Worm (Caenorhabditis elegans) whole organism, midembryonic: ENCODE measurements around the gene Y39B6A.30.

Experiments
- T22C8.4 ChIP-seq: fragments of 200-800 bp; sonication (Bioruptor generic); IDR thresholded peaks from 2 replicates; pipeline ENCODE4 v1.3.6; 2022; ENCODE audit warnings: missing genetic modification characterization, missing compliant biosample characterization
- cog-1 ChIP-seq: sonication (generic microtip); optimal IDR thresholded peaks from 2 replicates; lab custom pipeline; 2016; ENCODE audit warnings: missing genetic modification characterization, missing compliant biosample characterization
- flt-1 ChIP-seq: fragments of 200-800 bp; sonication (Bioruptor generic); IDR thresholded peaks from 2 replicates; pipeline ENCODE4 v1.3.6; 2022; ENCODE audit warnings: missing genetic modification characterization, missing compliant biosample characterization
- klf-2 ChIP-seq: fragments of 200-800 bp; sonication (Bioruptor generic); conservative IDR thresholded peaks from 2 replicates; pipeline ENCODE4 v1.3.6; 2022; ENCODE audit warnings: missing genetic modification reagents, missing genetic modification characterization, missing compliant biosample characterization
- med-1 ChIP-seq: sonication (generic microtip); optimal IDR thresholded peaks from 2 replicates; lab custom pipeline; 2017; ENCODE audit warnings: missing genetic modification characterization, mild to moderate bottlenecking, missing compliant biosample characterization, antibody characterized with exemption, missing genetic modification reagents; ENCODE audit not compliant: insufficient read depth
- ref-1 ChIP-seq: fragments of 200-800 bp; sonication (Bioruptor generic); conservative IDR thresholded peaks from 2 replicates; pipeline ENCODE4 v1.3.6; 2022; ENCODE audit warnings: missing genetic modification reagents, missing genetic modification characterization, missing compliant biosample characterization
- tab-1 ChIP-seq: fragments of 200-800 bp; sonication (Bioruptor generic); IDR thresholded peaks from 2 replicates; pipeline ENCODE4 v1.3.6; 2022; ENCODE audit warnings: missing genetic modification characterization, missing compliant biosample characterization
- ztf-23 ChIP-seq: fragments of 200-800 bp; sonication (Bioruptor generic); IDR thresholded peaks from 2 replicates; pipeline ENCODE4 v1.3.6; 2022; ENCODE audit warnings: missing genetic modification reagents, missing genetic modification characterization, missing compliant biosample characterization
- ztf-29 ChIP-seq: fragments of 200-800 bp; sonication (Bioruptor generic); IDR thresholded peaks from 2 replicates; pipeline ENCODE4 v1.3.6; 2022; ENCODE audit warnings: missing genetic modification reagents, missing genetic modification characterization, missing compliant biosample characterization

Y39B6A.30 gene

DNA sequence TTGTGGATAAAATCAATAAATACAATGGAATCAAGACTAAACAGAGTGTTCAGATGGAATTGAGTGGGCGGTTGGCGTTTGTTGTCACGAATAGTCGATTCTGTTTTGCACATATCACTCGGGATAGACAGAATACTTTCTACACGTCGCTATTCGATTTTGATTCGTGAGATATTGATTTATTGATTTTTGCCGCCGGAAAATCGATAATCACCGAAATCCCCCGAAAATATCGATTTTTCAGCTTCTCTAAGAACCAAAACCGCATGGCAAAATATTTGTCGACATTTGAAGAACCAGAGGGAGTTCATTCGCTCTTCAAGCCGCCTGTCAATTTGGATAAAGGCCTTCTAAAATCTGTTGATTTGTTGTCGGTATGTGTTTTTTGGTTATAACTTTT, 4.0 kb upstream of the Y39B6A.30 start:
- TF ChIP-seq klf-2 = no peak
- TF ChIP-seq T22C8.4 (GFP tag; lab: Robert Waterston, UW) = peak; percentile 77

DNA sequence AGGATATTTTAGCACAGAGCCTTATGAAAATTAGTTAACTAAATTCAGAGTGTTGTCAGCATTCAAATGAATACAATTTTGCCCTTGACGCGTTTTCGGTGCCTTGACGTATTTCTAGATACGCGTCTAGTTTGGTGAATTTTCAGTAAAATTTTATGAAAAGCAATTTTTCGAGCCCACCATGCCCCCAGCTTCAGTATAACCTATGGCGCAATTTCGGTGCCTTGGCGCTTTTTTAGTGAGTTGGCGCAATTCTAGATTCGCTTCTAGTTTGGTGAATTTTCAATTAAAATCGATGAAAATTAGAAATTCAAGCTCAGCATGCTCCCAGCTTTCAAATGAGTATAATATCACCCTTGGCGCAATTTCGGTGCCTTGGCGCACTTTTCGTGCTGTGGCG, 1.2 kb upstream of the Y39B6A.30 start:
- TF ChIP-seq tab-1 (GFP tag; lab: Robert Waterston, UW) (no peak), med-1 (no peak), ref-1 (GFP tag; lab: Robert Waterston, UW) (no peak), klf-2 (no peak), cog-1 (no peak), flt-1 (GFP tag; lab: Robert Waterston, UW) (no peak), ztf-23 (no peak), ztf-29 (GFP tag; lab: Robert Waterston, UW) (no peak), T22C8.4 (GFP tag; lab: Robert Waterston, UW) (no peak)

DNA sequence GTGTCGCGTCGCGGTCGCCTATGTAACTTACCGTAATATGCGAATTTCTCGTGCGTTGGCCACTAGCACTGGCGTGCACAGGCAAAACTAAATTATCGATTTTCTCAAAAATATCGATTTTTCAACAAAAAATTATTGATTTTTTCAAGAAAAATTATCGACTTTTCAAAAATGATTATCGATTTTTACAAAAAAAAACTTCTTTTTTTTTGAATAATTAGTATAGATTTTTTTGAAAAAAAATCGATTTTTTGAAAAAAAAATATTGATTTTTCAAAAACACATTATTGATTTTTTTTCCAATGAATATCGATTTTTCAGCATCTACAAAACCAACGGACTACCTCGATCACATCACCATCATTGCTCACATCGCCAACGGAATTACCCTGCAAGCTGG, 567 bp downstream of the Y39B6A.30 start:
- TF ChIP-seq T22C8.4 (GFP tag; lab: Robert Waterston, UW) = peak; percentile 79

DNA sequence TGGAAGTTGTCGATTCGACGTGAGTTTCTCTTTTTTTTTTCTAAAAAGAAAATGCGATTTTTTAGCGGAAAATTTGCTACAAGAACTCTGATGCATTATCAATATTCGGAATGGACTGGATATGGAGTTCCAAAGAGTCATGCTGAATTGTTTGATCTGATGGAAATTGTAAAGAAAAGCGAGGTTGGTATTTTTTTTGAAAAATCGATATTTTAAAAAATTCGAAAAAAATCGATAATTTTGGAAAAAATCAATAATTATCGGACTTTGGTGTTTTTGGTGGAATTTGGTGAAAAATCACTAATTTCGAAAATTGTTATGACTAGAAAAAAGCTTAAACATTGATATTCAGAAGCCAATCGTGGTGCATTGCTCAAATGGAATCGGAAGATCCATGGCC, 4.9 kb downstream of the Y39B6A.30 start:
- TF ChIP-seq flt-1 (GFP tag; lab: Robert Waterston, UW) (no peak), T22C8.4 (GFP tag; lab: Robert Waterston, UW) (peak; percentile 85)

DNA sequence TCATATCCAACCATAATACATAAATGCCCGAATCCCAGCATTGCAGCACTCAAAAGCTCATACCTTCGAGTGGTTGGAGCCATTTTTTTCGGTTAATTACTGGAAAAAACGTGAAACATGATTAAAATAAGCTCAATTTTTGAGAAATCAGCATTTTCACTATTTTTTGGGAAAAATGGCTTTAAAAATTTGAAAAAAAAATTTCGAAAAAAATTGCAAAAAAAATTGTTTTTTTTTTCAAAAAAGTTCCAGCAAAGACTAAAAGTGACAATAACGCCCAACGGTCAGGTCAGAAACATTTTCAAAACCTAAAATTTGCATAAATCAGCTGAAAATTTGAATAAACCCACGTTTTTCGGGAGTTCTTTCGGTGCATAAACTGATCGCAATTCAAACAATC, 10.3 kb downstream of the Y39B6A.30 start, which contains the start of gene Y39B6A.29:
TSS of gene Y39B6A.29 (minus strand) at position 101 of the 400 bp plus-strand sequence.
- TF ChIP-seq flt-1 (GFP tag; lab: Robert Waterston, UW) (no peak), klf-2 (no peak), ztf-23 (no peak), cog-1 (no peak), T22C8.4 (GFP tag; lab: Robert Waterston, UW) (no peak), tab-1 (GFP tag; lab: Robert Waterston, UW) (no peak), ztf-29 (GFP tag; lab: Robert Waterston, UW) (no peak), ref-1 (GFP tag; lab: Robert Waterston, UW) (no peak), med-1 (no peak)

DNA sequence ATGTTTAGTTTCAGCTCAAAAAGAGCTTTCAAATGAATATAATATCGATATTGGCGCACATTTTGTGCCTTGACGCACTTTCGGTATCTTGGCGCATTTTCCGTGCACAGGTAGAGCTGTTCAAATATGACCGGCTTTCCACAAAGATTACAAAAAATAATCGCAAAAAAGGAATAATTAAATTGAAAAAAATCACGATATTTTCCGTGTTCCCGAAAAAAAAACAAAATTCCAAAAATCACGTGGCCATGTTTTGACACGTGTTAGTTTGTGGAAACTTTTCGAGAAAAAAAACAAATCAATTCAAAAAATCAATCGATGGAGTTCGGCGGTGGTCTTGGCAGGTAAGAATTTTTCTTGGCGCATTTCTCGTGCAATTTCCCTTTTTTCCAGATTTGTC, 11.8 kb downstream of the Y39B6A.30 start, which contains the start of gene Y39B6A.25:
TSS of gene Y39B6A.25 (plus strand) at position 301 of the 400 bp plus-strand sequence.
- TF ChIP-seq tab-1 (GFP tag; lab: Robert Waterston, UW) = no peak
- no peak for TF ChIP-seq flt-1 (GFP tag; lab: Robert Waterston, UW)
- no peak for TF ChIP-seq klf-2
- TF ChIP-seq ztf-29 (GFP tag; lab: Robert Waterston, UW) = no peak
- no peak for TF ChIP-seq cog-1
- no peak for TF ChIP-seq ztf-23
- TF ChIP-seq T22C8.4 (GFP tag; lab: Robert Waterston, UW) = no peak
- TF ChIP-seq ref-1 (GFP tag; lab: Robert Waterston, UW) = no peak
- TF ChIP-seq med-1 = no peak

DNA sequence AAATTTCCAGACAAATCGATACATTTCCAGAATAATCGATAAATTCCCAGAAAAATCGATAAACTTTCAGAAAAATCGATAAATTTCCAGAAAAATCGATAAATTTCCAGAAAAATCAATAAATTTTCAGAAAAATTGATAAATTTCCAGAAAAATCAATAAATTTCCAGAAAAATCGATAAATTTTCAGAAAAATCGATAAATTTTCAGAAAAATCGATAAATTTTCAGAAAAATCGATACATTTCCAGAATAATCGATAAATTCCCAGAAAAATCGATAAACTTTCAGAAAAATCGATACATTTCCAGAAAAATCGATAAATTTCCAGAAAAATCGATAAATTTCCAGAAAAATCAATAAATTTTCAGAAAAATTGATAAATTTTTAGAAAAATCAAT, 12.4 kb downstream of the Y39B6A.30 start:
- peak; percentile 82 for TF ChIP-seq T22C8.4 (GFP tag; lab: Robert Waterston, UW)

DNA sequence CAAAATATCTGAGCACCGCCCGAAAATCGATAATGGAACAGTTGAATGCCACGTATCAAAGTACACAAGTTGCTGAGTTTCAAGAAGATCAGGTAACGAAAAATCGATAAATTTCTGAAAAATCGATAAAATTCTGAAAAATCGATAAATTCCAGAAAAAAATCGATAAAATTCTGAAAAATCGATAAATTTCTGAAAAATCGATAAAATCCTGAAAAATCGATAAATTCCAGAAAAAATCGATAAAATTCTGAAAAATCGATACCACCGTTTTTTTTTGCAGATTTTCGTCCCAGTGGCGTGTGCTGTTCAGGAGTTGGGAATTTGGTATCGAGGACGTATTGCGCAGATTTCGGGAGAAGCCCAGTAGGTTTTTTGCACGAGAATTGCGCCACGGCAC, 13.0 kb downstream of the Y39B6A.30 start:
- TF ChIP-seq med-1 (no peak), T22C8.4 (GFP tag; lab: Robert Waterston, UW) (peak; percentile 91), ztf-23 (no peak)

DNA sequence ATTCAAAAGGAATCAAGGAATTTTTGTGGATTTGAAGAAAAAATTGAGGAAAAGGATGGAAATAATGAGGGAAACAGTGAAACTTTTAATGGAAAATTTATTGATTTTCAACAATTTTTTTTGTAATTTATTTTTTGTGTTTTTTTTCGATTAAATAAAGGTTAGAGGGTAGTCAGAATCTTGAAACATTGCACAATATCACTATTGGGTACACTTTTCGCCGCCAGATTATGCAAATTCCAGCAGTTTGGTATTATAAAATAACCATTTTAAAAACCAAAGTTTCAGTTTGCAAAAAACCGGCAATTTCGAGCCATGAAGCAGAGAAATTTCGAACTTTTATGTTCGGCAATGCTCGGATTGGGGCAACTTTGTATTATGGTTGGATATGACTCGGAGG, 17.1 kb downstream of the Y39B6A.30 start, which contains the start of gene Y39B6A.27:
TSS of gene Y39B6A.27 (plus strand) at position 301 of the 400 bp plus-strand sequence.
- no peak for TF ChIP-seq ztf-23
- TF ChIP-seq ztf-29 (GFP tag; lab: Robert Waterston, UW) = no peak
- TF ChIP-seq klf-2 = no peak
- TF ChIP-seq ref-1 (GFP tag; lab: Robert Waterston, UW) = no peak
- no peak for TF ChIP-seq flt-1 (GFP tag; lab: Robert Waterston, UW)
- TF ChIP-seq tab-1 (GFP tag; lab: Robert Waterston, UW) = no peak
- no peak for TF ChIP-seq med-1

DNA sequence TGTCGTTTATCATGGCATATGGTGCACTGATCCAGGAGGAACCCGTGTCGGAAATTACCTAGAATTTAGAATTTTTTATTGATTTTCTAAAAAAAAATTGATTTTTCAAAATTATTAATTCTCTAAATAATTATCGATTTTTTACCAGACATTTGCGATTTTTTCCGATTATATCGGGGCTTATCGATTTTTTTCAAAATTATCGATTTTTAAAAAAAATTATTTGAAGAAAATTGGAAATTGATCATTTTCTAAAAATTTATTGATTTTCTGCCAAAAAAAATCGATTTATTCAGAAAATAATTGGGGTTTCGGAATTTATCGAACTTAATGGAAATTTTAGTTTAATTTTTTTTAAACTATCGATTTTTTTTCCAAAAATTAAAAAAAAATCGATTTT, 21.7 kb downstream of the Y39B6A.30 start:
- TF ChIP-seq klf-2 (no peak), T22C8.4 (GFP tag; lab: Robert Waterston, UW) (peak; percentile 74)

DNA sequence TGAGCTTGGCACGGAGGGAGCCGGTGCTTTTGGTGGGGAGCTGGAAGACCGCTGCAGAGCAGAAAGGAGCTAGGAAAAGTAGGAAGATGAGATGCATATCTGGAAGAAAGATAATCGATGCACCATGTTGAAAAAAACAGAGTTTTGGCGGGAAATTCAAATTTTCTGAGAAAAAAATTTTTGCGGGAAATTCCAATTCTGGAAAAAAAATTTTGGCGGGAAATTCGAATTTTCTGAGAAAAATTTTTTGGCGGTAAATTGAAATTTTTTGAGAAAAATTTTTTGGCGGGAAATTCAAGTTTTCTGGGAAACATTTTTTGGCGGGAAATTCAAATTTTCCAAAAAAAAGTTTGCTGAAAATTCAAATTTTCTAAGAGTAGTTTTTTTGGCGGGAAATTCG, 22.8 kb downstream of the Y39B6A.30 start, which contains the start of gene asp-17:
TSS of gene asp-17 (minus strand) at position 101 of the 400 bp plus-strand sequence.
- TF ChIP-seq cog-1 (no peak), ztf-23 (no peak), ztf-29 (GFP tag; lab: Robert Waterston, UW) (no peak), med-1 (no peak), tab-1 (GFP tag; lab: Robert Waterston, UW) (no peak), flt-1 (GFP tag; lab: Robert Waterston, UW) (no peak), T22C8.4 (GFP tag; lab: Robert Waterston, UW) (no peak), klf-2 (no peak), ref-1 (GFP tag; lab: Robert Waterston, UW) (no peak)

DNA sequence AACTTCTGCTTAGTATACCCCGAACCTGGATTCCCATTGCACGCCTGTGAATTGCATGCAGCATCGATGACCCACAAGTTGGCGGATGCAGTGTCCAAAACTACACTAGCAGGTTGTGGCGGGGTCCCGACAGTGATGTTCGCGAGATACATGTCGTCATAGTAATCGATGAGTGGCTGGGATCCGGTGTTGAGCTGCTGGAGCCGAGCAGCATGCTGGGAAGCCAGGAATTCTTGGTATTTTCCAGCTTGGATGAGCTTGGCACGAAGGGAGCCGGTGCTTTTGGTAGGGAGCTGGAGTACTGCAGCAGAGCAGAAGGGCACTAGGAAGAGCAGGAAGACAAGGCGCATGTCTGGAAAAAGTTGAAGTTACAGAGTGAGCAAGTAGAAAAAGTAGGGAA, 27.9 kb downstream of the Y39B6A.30 start, which contains the start of gene asp-16:
TSS of gene asp-16 (minus strand) at position 350 of the 400 bp plus-strand sequence.
- TF ChIP-seq T22C8.4 (GFP tag; lab: Robert Waterston, UW) = no peak
- TF ChIP-seq ztf-29 (GFP tag; lab: Robert Waterston, UW) = no peak
- no peak for TF ChIP-seq flt-1 (GFP tag; lab: Robert Waterston, UW)
- TF ChIP-seq tab-1 (GFP tag; lab: Robert Waterston, UW) = 0 out of 2 replicates have a peak, but pooled peaks have one; percentile 20
- no peak for TF ChIP-seq med-1
